Fruit fly (Drosophila melanogaster): ENCODE measurements around the gene Neb-cGP.

The Neb-cGP gene

dm6 chrX:10460506-10461114 is at the start of gene Neb-cGP (continued):
- peak; percentile 82 for TF ChIP-seq vvl (GFP tag; IDR thresholded peaks at IDR 0.05)
- TF ChIP-seq H15 (GFP tag; IDR thresholded peaks at IDR 0.05), result no peak; the same call in 2 of the 3 replicates
- TF ChIP-seq ci (GFP tag; IDR thresholded peaks at IDR 0.05), result peak; percentile 72; the same call in 2 of the 3 replicates
- TF ChIP-seq YL-1 (GFP tag; optimal IDR thresholded peaks at IDR 0.05), result peak; percentile 67
- no peak for TF ChIP-seq hth (optimal IDR thresholded peaks at IDR 0.05)
- TF ChIP-seq CG1529 (GFP tag; optimal IDR thresholded peaks at IDR 0.05), result no peak
- no peak for TF ChIP-seq en (GFP tag; optimal IDR thresholded peaks at IDR 0.05)
- TF ChIP-seq seq (GFP tag; IDR thresholded peaks at IDR 0.05), result no peak
- no peak for TF ChIP-seq CG9215 (GFP tag; IDR thresholded peaks at IDR 0.05)
- peak; percentile 42 for TF ChIP-seq tap (tag; optimal IDR thresholded peaks at IDR 0.05)
- TF ChIP-seq ato (GFP tag; IDR thresholded peaks at IDR 0.05; ENCODE audit: partially characterized antibody), result peak; percentile 94
- peak; percentile 52 for TF ChIP-seq ssp (GFP tag; IDR thresholded peaks at IDR 0.05)
- TF ChIP-seq Fer3 (tag; optimal IDR thresholded peaks at IDR 0.05), result peak; percentile 39
- no peak for TF ChIP-seq CG8478 (optimal IDR thresholded peaks at IDR 0.05)
- peak; percentile 59; the same call in 1 of the 2 replicates for TF ChIP-seq NFAT (GFP tag; IDR thresholded peaks at IDR 0.05)
- peak; percentile 91 for TF ChIP-seq nerfin-2 (GFP tag; IDR thresholded peaks at IDR 0.05; ENCODE audit: partially characterized antibody)
- TF ChIP-seq Hmr (GFP tag; optimal IDR thresholded peaks at IDR 0.05), result peak; percentile 79
- peak; percentile 97 for TF ChIP-seq Dp (GFP tag; optimal IDR thresholded peaks at IDR 0.05)
- peak; percentile 65 for TF ChIP-seq CG8290 (GFP tag; optimal IDR thresholded peaks at IDR 0.05)
- peak in 1 of 2 experiments; percentile 94 for TF ChIP-seq CG8290 (tag; optimal IDR thresholded peaks at IDR 0.05)
- peak; percentile 33 for TF ChIP-seq chn (GFP tag; optimal IDR thresholded peaks at IDR 0.05)
- TF ChIP-seq insv (GFP tag; optimal IDR thresholded peaks at IDR 0.05), result peak in 1 of 2 experiments; percentile 59
- peak; percentile 9; the same call in 1 of the 2 replicates for TF ChIP-seq Drgx (GFP tag; IDR thresholded peaks at IDR 0.05)
- TF ChIP-seq CG17568 (GFP tag; optimal IDR thresholded peaks at IDR 0.05), result no peak
- peak; percentile 45 for TF ChIP-seq CG8924 (tag; optimal IDR thresholded peaks at IDR 0.05)
- peak; percentile 90 for TF ChIP-seq hb (GFP tag; IDR thresholded peaks at IDR 0.05; ENCODE audit: partially characterized antibody)
- peak; percentile 90 for TF ChIP-seq B-H2 (GFP tag; optimal IDR thresholded peaks at IDR 0.05)
- TF ChIP-seq sim (GFP tag; IDR thresholded peaks at IDR 0.05), result no peak
- peak; percentile 8 for TF ChIP-seq emc (GFP tag; optimal IDR thresholded peaks at IDR 0.05)
- TF ChIP-seq unc-4 (GFP tag; IDR thresholded peaks at IDR 0.05; ENCODE audit: partially characterized antibody), result peak; percentile 96
- TF ChIP-seq CG14710 (tag; optimal IDR thresholded peaks at IDR 0.05), result peak; percentile 70
- no peak for TF ChIP-seq Trl (optimal IDR thresholded peaks at IDR 0.05)
- TF ChIP-seq Trl (GFP tag; optimal IDR thresholded peaks at IDR 0.05), result peak; percentile 66
- peak; percentile 37 for TF ChIP-seq slou (GFP tag; optimal IDR thresholded peaks at IDR 0.05)
- peak; percentile 47 for TF ChIP-seq CHES-1-like (GFP tag; optimal IDR thresholded peaks at IDR 0.05)
- TF ChIP-seq fu2 (GFP tag; optimal IDR thresholded peaks at IDR 0.05), result peak; percentile 18
- no peak for TF ChIP-seq NK7.1 (GFP tag; optimal IDR thresholded peaks at IDR 0.05)
- peak; percentile 83 for TF ChIP-seq lab (GFP tag; optimal IDR thresholded peaks at IDR 0.05)
- TF ChIP-seq fru (optimal IDR thresholded peaks at IDR 0.05), result no peak
- TF ChIP-seq aop (GFP tag; IDR thresholded peaks at IDR 0.05), result no peak
- peak; percentile 82 for TF ChIP-seq zen2 (GFP tag; IDR thresholded peaks at IDR 0.05; ENCODE audit: partially characterized antibody)
- no peak for TF ChIP-seq CG8089 (GFP tag; optimal IDR thresholded peaks at IDR 0.05)
- no peak for TF ChIP-seq CG13123 (GFP tag; optimal IDR thresholded peaks at IDR 0.05)
- TF ChIP-seq CG10565 (GFP tag; optimal IDR thresholded peaks at IDR 0.05), result no peak
- no peak for TF ChIP-seq tio (GFP tag; optimal IDR thresholded peaks at IDR 0.05)
- TF ChIP-seq tgo (GFP tag; IDR thresholded peaks at IDR 0.05), result 0 out of 3 replicates have a peak, but pooled peaks have one; percentile 26
- no peak for TF ChIP-seq CG11695 (GFP tag; IDR thresholded peaks at IDR 0.05)
- peak; percentile 48 for TF ChIP-seq CG17385 (GFP tag; optimal IDR thresholded peaks at IDR 0.05)
- TF ChIP-seq Tbp (GFP tag; optimal IDR thresholded peaks at IDR 0.05), result no peak
- no peak for TF ChIP-seq klu (GFP tag; IDR thresholded peaks at IDR 0.05)
- TF ChIP-seq CG10267 (tag; optimal IDR thresholded peaks at IDR 0.05), result peak; percentile 99
- TF ChIP-seq CG16815 (GFP tag; optimal IDR thresholded peaks at IDR 0.05), result peak; percentile 14
